Worm (Caenorhabditis elegans) whole organism, midembryonic: Measurements from ENCODE around the gene cyp-25A3.

Experiments used
- T22C8.4 ChIP-seq: fragments of 200-800 bp; sonication (Bioruptor generic); IDR thresholded peaks from 2 replicates; pipeline ENCODE4 v1.3.6; 2022; ENCODE audit warnings: missing genetic modification characterization, missing compliant biosample characterization
- cog-1 ChIP-seq: sonication (generic microtip); optimal IDR thresholded peaks from 2 replicates; lab custom pipeline; 2016; ENCODE audit warnings: missing genetic modification characterization, missing compliant biosample characterization
- flt-1 ChIP-seq: fragments of 200-800 bp; sonication (Bioruptor generic); IDR thresholded peaks from 2 replicates; pipeline ENCODE4 v1.3.6; 2022; ENCODE audit warnings: missing genetic modification characterization, missing compliant biosample characterization
- klf-2 ChIP-seq: fragments of 200-800 bp; sonication (Bioruptor generic); conservative IDR thresholded peaks from 2 replicates; pipeline ENCODE4 v1.3.6; 2022; ENCODE audit warnings: missing genetic modification reagents, missing genetic modification characterization, missing compliant biosample characterization
- med-1 ChIP-seq: sonication (generic microtip); optimal IDR thresholded peaks from 2 replicates; lab custom pipeline; 2017; ENCODE audit warnings: missing genetic modification characterization, mild to moderate bottlenecking, missing compliant biosample characterization, antibody characterized with exemption, missing genetic modification reagents; ENCODE audit not compliant: insufficient read depth
- ref-1 ChIP-seq: fragments of 200-800 bp; sonication (Bioruptor generic); conservative IDR thresholded peaks from 2 replicates; pipeline ENCODE4 v1.3.6; 2022; ENCODE audit warnings: missing genetic modification reagents, missing genetic modification characterization, missing compliant biosample characterization
- tab-1 ChIP-seq: fragments of 200-800 bp; sonication (Bioruptor generic); IDR thresholded peaks from 2 replicates; pipeline ENCODE4 v1.3.6; 2022; ENCODE audit warnings: missing genetic modification characterization, missing compliant biosample characterization
- ztf-23 ChIP-seq: fragments of 200-800 bp; sonication (Bioruptor generic); IDR thresholded peaks from 2 replicates; pipeline ENCODE4 v1.3.6; 2022; ENCODE audit warnings: missing genetic modification reagents, missing genetic modification characterization, missing compliant biosample characterization
- ztf-29 ChIP-seq: fragments of 200-800 bp; sonication (Bioruptor generic); IDR thresholded peaks from 2 replicates; pipeline ENCODE4 v1.3.6; 2022; ENCODE audit warnings: missing genetic modification reagents, missing genetic modification characterization, missing compliant biosample characterization

Gene cyp-25A3

DNA sequence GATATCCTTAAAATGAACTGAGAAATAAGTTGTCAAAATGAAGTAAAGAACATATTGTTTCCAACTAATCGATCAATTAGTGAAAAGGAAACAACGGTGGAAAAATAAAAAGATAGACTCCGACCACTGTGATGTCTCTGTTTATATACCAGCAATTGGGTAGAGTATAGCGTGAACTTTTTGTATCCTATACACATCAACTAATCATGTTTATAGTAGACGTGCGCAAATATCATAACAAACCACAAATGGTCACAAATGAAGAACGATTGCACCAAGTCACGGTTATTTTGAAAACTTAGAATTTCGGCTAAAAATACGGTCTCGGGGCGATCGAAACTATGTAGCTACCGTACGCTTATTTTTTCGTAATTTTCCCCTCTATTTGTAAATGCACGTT, at the start of gene cyp-25A3:
Gene cyp-25A3, minus strand, starts transcription at position 101 of the 400 bp plus-strand sequence.
- TF ChIP-seq flt-1 (GFP tag; lab: Robert Waterston, UW) (no peak), ref-1 (GFP tag; lab: Robert Waterston, UW) (no peak), ztf-23 (GFP tag; lab: Robert Waterston, UW) (no peak), tab-1 (GFP tag; lab: Robert Waterston, UW) (no peak), med-1 (GFP tag; lab: Kevin White, UChicago) (no peak), cog-1 (tag; lab: Kevin White, UChicago) (no peak), klf-2 (GFP tag; lab: Robert Waterston, UW) (no peak), T22C8.4 (GFP tag; lab: Robert Waterston, UW) (no peak), ztf-29 (GFP tag; lab: Robert Waterston, UW) (no peak)

DNA sequence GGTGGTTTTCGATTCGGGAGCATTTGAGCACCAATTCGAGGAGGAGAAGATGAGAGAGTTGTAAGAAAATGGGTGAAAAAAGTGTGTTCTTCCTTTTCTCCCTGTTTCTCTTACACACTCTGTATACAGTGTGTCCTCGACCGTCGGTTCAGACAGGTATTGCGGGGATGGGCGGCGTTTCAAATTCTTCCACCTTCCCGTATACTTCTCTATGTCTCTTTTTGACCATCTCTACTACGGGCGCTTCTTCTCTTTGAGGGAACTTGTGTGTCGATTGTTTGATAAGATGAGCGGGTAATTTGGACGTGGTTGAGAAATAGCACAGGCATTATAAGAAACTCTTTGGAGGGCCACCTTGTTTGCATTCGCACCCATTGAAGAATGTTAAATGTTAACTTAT, 48.1 kb upstream of the cyp-25A3 start:
- TF ChIP-seq ztf-23 (GFP tag; lab: Robert Waterston, UW) (no peak), med-1 (GFP tag; lab: Kevin White, UChicago) (no peak), klf-2 (GFP tag; lab: Robert Waterston, UW) (no peak), flt-1 (GFP tag; lab: Robert Waterston, UW) (no peak), T22C8.4 (GFP tag; lab: Robert Waterston, UW) (no peak), ztf-29 (GFP tag; lab: Robert Waterston, UW) (no peak), ref-1 (GFP tag; lab: Robert Waterston, UW) (no peak), tab-1 (GFP tag; lab: Robert Waterston, UW) (no peak), cog-1 (tag; lab: Kevin White, UChicago) (no peak)

DNA sequence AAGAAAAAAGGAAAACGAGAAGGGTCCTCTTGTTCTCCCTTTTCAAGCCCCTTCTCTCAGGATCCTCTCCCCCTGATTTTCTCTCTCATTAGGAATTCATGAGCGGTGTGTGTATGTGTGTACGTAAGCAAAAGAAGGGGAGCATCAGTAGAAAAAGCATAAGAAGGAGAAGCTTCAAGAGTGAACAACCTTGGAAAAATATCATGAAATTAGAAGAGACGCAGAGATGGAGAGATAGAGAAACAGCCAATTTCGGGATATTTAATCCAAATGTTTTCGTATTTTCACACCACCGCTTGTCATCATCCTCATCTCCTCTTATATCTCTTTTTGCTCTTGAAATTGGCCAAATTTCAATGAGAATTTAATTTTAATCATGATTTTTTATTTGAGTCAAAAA, 43.6 kb upstream of the cyp-25A3 start:
- TF ChIP-seq ztf-23 (GFP tag; lab: Robert Waterston, UW) (no peak), flt-1 (GFP tag; lab: Robert Waterston, UW) (no peak), cog-1 (tag; lab: Kevin White, UChicago) (no peak), klf-2 (GFP tag; lab: Robert Waterston, UW) (no peak), med-1 (GFP tag; lab: Kevin White, UChicago) (no peak), ref-1 (GFP tag; lab: Robert Waterston, UW) (no peak), ztf-29 (GFP tag; lab: Robert Waterston, UW) (no peak), tab-1 (GFP tag; lab: Robert Waterston, UW) (no peak), T22C8.4 (GFP tag; lab: Robert Waterston, UW) (no peak)

DNA sequence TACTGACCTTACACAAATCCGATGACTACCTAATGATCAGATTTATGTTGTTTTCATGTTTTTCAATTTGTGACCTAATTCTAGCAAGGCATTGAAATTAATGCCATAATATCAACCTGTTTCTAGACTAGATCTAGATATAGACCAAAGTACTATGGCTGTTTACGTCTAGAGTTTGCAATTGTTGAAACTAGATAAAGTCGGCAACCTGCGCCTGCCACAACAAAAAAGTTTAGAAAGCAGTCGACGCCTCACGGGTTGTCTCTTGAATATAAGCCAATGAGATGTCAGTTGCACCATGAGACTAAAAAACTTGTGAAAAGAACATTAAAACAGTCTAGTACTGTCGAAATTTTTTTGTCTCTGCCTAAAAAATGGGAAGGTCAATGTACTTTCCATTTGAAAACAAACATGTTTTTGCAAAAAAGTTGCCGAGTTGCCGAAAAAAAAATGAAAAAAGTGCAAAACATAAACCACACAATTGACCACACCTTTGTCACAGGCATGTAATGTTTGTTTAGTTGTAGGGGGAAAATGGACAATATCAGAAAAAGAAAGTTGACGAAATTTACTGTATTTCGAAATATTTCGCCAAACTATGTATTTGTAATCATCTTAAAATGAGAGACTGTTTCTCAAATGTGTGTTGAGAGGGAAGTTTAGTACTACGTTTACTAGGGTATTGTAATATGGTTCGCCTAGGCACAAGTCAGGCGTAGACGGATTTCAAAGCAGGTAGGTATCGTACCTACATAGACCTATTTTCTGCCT, 39.6 kb upstream of the cyp-25A3 start:
- no peak for TF ChIP-seq ref-1 (GFP tag; lab: Robert Waterston, UW)
- no peak for TF ChIP-seq T22C8.4 (GFP tag; lab: Robert Waterston, UW)

DNA sequence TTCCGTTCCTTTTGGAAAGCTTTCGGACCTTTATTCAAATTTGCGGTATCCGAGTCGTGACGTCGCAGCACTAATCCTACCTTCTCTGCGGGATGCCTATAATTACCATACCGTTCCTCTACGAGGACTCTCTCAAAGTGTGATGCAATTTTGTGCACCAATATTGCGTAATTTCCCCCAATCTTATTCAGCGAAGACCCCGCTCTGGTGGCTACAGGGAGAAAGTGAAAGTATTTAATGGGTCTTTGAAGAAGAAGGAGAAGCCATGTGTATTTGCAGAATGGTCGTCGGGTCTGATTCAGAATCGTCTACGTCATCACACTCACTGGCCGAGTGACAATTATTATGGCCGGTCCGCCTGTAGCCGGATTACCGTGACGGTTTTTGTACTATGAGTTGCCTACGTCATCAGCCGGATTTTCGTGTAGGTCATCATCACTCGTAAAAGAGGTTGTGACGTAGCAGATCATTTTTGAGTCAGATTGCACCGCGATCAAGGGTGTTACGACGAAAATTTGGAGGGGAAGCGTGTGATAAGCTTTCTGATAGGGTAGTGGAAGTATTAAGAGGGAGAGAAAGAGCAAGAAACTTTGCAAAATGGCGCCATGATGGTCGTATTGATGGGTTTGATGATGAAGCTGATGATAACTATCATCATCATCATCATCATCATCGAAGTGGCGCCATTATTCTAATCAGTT, 36.8 kb upstream of the cyp-25A3 start:
- no peak for TF ChIP-seq tab-1 (GFP tag; lab: Robert Waterston, UW)
- no peak for TF ChIP-seq ztf-23 (GFP tag; lab: Robert Waterston, UW)
- TF ChIP-seq klf-2 (GFP tag; lab: Robert Waterston, UW): no peak
- TF ChIP-seq med-1 (GFP tag; lab: Kevin White, UChicago): no peak
- no peak for TF ChIP-seq ref-1 (GFP tag; lab: Robert Waterston, UW)
- no peak for TF ChIP-seq cog-1 (tag; lab: Kevin White, UChicago)
- no peak for TF ChIP-seq ztf-29 (GFP tag; lab: Robert Waterston, UW)
- TF ChIP-seq flt-1 (GFP tag; lab: Robert Waterston, UW): no peak
- TF ChIP-seq T22C8.4 (GFP tag; lab: Robert Waterston, UW): no peak

DNA sequence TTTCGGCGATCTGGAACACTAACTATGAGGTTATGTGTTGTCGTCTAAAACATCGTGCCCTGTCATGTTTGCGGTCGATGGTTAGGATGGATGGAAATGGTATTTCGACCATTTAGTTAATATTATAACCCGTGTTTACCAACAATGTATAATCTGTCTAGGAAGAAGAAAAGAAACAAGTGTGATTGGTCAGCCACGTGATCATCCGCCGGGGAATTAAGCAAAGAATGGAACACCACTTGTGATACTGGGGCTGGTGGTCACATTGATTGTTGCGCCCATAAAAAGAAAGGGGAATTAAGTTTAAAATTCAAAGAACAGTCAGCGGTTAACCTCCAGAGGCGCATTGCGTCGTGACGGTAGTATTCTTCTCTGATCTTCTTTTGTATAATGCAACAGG, 36.1 kb upstream of the cyp-25A3 start:
- TF ChIP-seq med-1 (GFP tag; lab: Kevin White, UChicago): no peak
- no peak for TF ChIP-seq klf-2 (GFP tag; lab: Robert Waterston, UW)

DNA sequence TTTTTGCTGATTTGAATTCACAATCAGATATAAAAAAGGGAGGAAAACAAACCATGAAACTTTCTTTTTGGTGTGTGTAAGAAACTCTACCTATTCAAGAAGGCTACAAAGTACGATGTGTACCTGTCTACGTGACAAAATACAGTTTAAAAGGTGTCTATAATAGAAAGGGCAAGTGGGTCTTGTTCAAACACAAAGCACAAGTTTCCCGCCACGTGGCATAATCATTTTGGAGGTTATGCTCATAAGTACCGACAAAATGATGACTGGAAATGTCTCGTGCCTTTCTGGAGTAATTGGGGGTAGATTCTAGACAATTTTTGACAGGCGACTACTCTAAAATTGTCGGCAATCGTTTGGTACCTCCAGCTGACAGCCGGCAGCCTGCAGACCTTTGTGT, 35.4 kb upstream of the cyp-25A3 start:
- TF ChIP-seq ref-1 (GFP tag; lab: Robert Waterston, UW) (no peak), tab-1 (GFP tag; lab: Robert Waterston, UW) (no peak), ztf-23 (GFP tag; lab: Robert Waterston, UW) (no peak), klf-2 (GFP tag; lab: Robert Waterston, UW) (no peak), ztf-29 (GFP tag; lab: Robert Waterston, UW) (no peak), flt-1 (GFP tag; lab: Robert Waterston, UW) (no peak), med-1 (GFP tag; lab: Kevin White, UChicago) (no peak), T22C8.4 (GFP tag; lab: Robert Waterston, UW) (no peak), cog-1 (tag; lab: Kevin White, UChicago) (no peak)

DNA sequence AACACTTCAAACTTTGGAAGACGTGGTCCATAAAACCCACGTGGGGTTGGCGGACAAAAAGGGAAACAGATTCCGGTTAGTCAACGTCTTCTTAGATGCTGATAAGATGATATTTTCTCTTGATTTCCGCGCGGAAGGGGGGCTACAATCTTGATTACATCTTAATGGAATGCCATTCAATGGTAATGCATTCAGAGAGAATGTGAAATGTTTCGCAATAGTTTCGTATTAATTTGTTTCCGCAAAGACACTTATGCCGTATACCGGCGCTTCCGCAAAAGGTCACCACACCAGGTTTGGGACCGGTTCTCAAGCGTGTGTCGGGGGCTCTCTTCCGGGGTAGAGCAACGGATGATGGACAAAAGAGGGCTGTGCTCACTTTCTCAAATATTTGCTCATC, 35.0 kb upstream of the cyp-25A3 start:
- TF ChIP-seq ztf-23 (GFP tag; lab: Robert Waterston, UW): no peak
- TF ChIP-seq med-1 (GFP tag; lab: Kevin White, UChicago): no peak
- no peak for TF ChIP-seq cog-1 (tag; lab: Kevin White, UChicago)
- TF ChIP-seq ref-1 (GFP tag; lab: Robert Waterston, UW): no peak
- TF ChIP-seq flt-1 (GFP tag; lab: Robert Waterston, UW): no peak
- no peak for TF ChIP-seq tab-1 (GFP tag; lab: Robert Waterston, UW)
- no peak for TF ChIP-seq ztf-29 (GFP tag; lab: Robert Waterston, UW)
- no peak for TF ChIP-seq klf-2 (GFP tag; lab: Robert Waterston, UW)
- TF ChIP-seq T22C8.4 (GFP tag; lab: Robert Waterston, UW): no peak
